Fruit fly (Drosophila melanogaster) whole organism, pupa: Measurements from ENCODE around the gene JIL-1.

Experiments
- CG10348 ChIP-seq: fragments of 200-800 bp; sonication (Bioruptor generic); IDR thresholded peaks from 2 replicates; pipeline ENCODE4 v1.3.6; 2022; ENCODE audit warnings: missing biosample characterization, missing genetic modification characterization
- CG12605 ChIP-seq: fragments of 200-800 bp; sonication (Bioruptor generic); IDR thresholded peaks from 2 replicates; pipeline ENCODE4 v1.3.6; 2022; ENCODE audit warnings: missing biosample characterization, missing genetic modification characterization
- CG13204 ChIP-seq: fragments of 200-800 bp; sonication (Bioruptor generic); optimal IDR thresholded peaks from 2 replicates; lab custom pipeline; 2018; ENCODE audit warnings: missing biosample characterization, mild to moderate bottlenecking, missing genetic modification characterization, moderate library complexity
- CG14655 ChIP-seq: fragments of 200-800 bp; sonication (Bioruptor generic); optimal IDR thresholded peaks from 3 replicates; lab custom pipeline; 2017; ENCODE audit warnings: mild to moderate bottlenecking, missing biosample characterization, missing genetic modification reagents, missing genetic modification characterization
- CG15710 ChIP-seq: fragments of 200-800 bp; sonication (Bioruptor generic); optimal IDR thresholded peaks from 2 replicates; lab custom pipeline; 2018; ENCODE audit warnings: missing biosample characterization, mild to moderate bottlenecking, missing genetic modification characterization, moderate library complexity
- CG17806 ChIP-seq: fragments of 200-800 bp; sonication (Bioruptor generic); optimal IDR thresholded peaks from 2 replicates; lab custom pipeline; 2018; ENCODE audit warnings: missing biosample characterization, mild to moderate bottlenecking, missing genetic modification characterization, moderate library complexity
- CG32121 ChIP-seq: fragments of 200-800 bp; sonication (Bioruptor generic); IDR thresholded peaks from 2 replicates; pipeline ENCODE4 v1.3.6; 2022; ENCODE audit warnings: missing biosample characterization, missing genetic modification characterization
- CG34367 ChIP-seq: fragments of 200-800 bp; sonication (Bioruptor generic); optimal IDR thresholded peaks from 2 replicates; lab custom pipeline; 2018; ENCODE audit warnings: missing biosample characterization, mild to moderate bottlenecking, missing genetic modification characterization
- CG4496 ChIP-seq: fragments of 200-800 bp; sonication (Bioruptor generic); IDR thresholded peaks from 3 replicates; pipeline ENCODE4 v1.3.6; 2022; ENCODE audit warnings: missing biosample characterization, missing genetic modification characterization
- CG8159 ChIP-seq: fragments of 200-800 bp; sonication (Bioruptor generic); optimal IDR thresholded peaks from 3 replicates; lab custom pipeline; 2018; ENCODE audit warnings: missing biosample characterization, mild to moderate bottlenecking, missing genetic modification characterization, moderate library complexity
- CG8301 ChIP-seq: fragments of 200-800 bp; sonication (Bioruptor generic); optimal IDR thresholded peaks from 2 replicates; lab custom pipeline; 2018; ENCODE audit warnings: missing biosample characterization, mild to moderate bottlenecking, missing genetic modification characterization
- CG9948 ChIP-seq: fragments of 200-800 bp; sonication (Bioruptor generic); optimal IDR thresholded peaks from 2 replicates; lab custom pipeline; 2018; ENCODE audit warnings: missing biosample characterization, mild to moderate bottlenecking, missing genetic modification characterization, moderate library complexity
- D1 ChIP-seq: fragments of 200-800 bp; sonication (Bioruptor generic); optimal IDR thresholded peaks from 2 replicates; lab custom pipeline; 2018; ENCODE audit warnings: missing biosample characterization, mild to moderate bottlenecking, missing genetic modification characterization, moderate library complexity
- EcR ChIP-seq: fragments of 200-800 bp; sonication (Bioruptor generic); optimal IDR thresholded peaks from 3 replicates; lab custom pipeline; 2019; ENCODE audit warnings: missing biosample characterization, missing genetic modification characterization, mild to moderate bottlenecking, moderate library complexity, missing genetic modification reagents
- Ets98B ChIP-seq: fragments of 200-800 bp; sonication (Bioruptor generic); IDR thresholded peaks from 2 replicates; pipeline ENCODE4 v1.3.6; 2022; ENCODE audit warnings: missing biosample characterization, missing genetic modification characterization
- Pif1A ChIP-seq: fragments of 200-800 bp; sonication (Bioruptor generic); optimal IDR thresholded peaks from 3 replicates; lab custom pipeline; 2016; ENCODE audit warnings: missing biosample characterization, missing genetic modification characterization
- Pif1B ChIP-seq: fragments of 200-800 bp; sonication (Bioruptor generic); optimal IDR thresholded peaks from 3 replicates; lab custom pipeline; 2016; ENCODE audit warnings: missing biosample characterization, missing genetic modification characterization
- Snoo ChIP-seq: fragments of 200-800 bp; sonication (Bioruptor generic); optimal IDR thresholded peaks from 3 replicates; lab custom pipeline; 2017; ENCODE audit warnings: missing biosample characterization, mild to moderate bottlenecking, missing genetic modification characterization, inconsistent platforms
- fd96Ca ChIP-seq: fragments of 200-800 bp; sonication (Bioruptor generic); IDR thresholded peaks from 3 replicates; pipeline ENCODE4 v1.3.6; 2022; ENCODE audit warnings: missing biosample characterization, missing genetic modification characterization
- gl ChIP-seq: fragments of 200-800 bp; sonication (Bioruptor generic); optimal IDR thresholded peaks from 2 replicates; lab custom pipeline; 2018; ENCODE audit warnings: missing biosample characterization, mild to moderate bottlenecking, missing genetic modification characterization
- rn ChIP-seq: fragments of 200-800 bp; sonication (Bioruptor generic); IDR thresholded peaks from 2 replicates; pipeline ENCODE4 v1.3.6; 2022; ENCODE audit warnings: missing biosample characterization, missing genetic modification characterization

JIL-1 gene

DNA sequence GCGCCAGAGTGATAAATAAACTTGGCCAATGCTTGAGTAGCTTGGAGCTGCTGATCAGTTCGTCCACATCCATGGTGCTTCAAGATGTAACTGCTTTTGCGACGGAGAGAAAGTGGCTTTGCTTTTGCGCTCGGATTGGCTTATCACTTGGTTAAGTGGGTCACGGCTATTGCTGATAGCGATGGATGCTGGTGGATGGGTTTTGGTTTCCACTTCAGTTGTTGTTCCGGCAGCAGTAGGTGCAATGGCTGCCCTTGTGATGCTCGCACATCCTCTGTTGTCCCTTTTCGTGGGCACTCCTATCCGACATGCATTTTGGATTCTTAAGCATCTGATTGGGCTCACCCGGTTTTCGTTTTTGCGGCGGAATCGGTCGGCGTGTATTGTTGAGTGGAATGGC is 1.3 kb upstream of the JIL-1 start:
- no peak for TF ChIP-seq CG34367
- peak; percentile 56 for TF ChIP-seq EcR (GFP tag; lab: Kevin White, UChicago)

DNA sequence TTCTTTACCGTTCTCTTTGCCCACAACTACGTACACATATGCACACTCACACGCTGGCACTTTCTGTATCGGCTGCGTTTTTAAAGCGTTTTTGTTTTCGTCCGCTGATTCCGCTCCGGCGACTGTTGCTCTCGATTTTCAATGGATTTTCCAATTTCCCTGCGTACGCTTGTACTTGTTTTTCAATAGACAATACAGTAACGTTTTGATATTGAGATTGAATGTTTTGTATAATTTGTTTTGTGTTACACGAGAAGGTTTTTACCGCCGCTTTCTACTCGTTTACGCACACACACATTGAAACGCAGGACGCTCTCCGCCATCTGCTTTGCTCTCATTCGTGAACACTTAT is 407 bp downstream of the JIL-1 start:
- TF ChIP-seq CG12605 (GFP tag; lab: Robert Waterston, UW) (no peak), CG17806 (tag; lab: Kevin White, UChicago) (no peak), EcR (GFP tag; lab: Kevin White, UChicago) (no peak), CG8301 (tag; lab: Kevin White, UChicago) (no peak), CG8159 (tag; lab: Kevin White, UChicago) (no peak), CG4496 (no peak), Ets98B (GFP tag; lab: Robert Waterston, UW) (no peak), CG32121 (GFP tag; lab: Robert Waterston, UW) (no peak), Snoo (tag; lab: Kevin White, UChicago) (no peak), CG34367 (no peak), fd96Ca (GFP tag; lab: Robert Waterston, UW) (no peak), CG10348 (GFP tag; lab: Robert Waterston, UW) (no peak), Pif1A (GFP tag; lab: Kevin White, UChicago) (no peak), CG14655 (GFP tag; lab: Kevin White, UChicago) (no peak), D1 (tag; lab: Kevin White, UChicago) (no peak), CG13204 (GFP tag; lab: Kevin White, UChicago) (no peak)

DNA sequence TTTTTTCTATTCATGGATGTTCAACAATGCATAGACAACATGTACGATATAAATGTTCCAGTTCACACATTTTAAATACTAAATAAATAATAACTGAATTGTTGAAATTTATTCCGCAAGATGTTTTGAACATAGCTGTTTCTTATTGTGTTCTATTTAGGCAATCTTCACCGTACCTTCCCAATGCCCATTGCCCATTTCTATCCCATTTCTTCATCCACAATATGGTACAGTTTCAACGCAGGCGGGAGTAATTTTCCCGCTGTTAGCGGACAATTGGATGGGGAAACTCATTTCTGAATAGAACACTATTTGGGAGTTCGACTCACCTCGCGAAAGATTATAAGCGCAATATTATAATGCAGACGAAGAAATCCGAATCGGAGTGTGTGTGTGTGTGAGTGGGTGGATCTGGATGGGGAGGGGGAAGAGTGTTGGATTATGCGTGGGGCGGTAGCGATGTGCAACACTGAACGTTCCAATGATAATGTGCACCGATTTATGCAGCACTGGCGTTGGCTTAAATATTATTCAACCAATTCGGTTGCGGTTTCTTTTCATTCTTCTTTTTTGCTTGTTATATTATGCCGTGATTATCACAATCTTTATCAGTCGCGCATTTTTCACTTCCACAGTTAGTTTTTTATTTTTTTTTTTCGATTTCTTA is 917 bp downstream of the JIL-1 start:
- TF ChIP-seq gl (tag; lab: Kevin White, UChicago) (no peak), rn (no peak), CG4496 (peak; percentile 50), Pif1B (GFP tag; lab: Kevin White, UChicago) (peak; percentile 50), Snoo (tag; lab: Kevin White, UChicago) (peak; percentile 60), fd96Ca (GFP tag; lab: Robert Waterston, UW) (peak; percentile 52; the same call in 1 of the 3 replicates), CG8159 (tag; lab: Kevin White, UChicago) (peak; percentile 25), CG9948 (tag; lab: Kevin White, UChicago) (no peak), D1 (tag; lab: Kevin White, UChicago) (no peak), CG13204 (GFP tag; lab: Kevin White, UChicago) (peak; percentile 34), CG32121 (GFP tag; lab: Robert Waterston, UW) (peak; percentile 57; the same call in 1 of the 2 replicates), CG15710 (peak; percentile 23), CG34367 (no peak), CG10348 (GFP tag; lab: Robert Waterston, UW) (no peak), Ets98B (GFP tag; lab: Robert Waterston, UW) (peak; percentile 49), CG12605 (GFP tag; lab: Robert Waterston, UW) (0 out of 2 replicates have a peak, but pooled peaks have one; percentile 21), Pif1A (GFP tag; lab: Kevin White, UChicago) (peak; percentile 36), CG14655 (GFP tag; lab: Kevin White, UChicago) (peak; percentile 33), CG17806 (tag; lab: Kevin White, UChicago) (no peak), CG8301 (tag; lab: Kevin White, UChicago) (peak; percentile 4), EcR (GFP tag; lab: Kevin White, UChicago) (no peak)

dm6 chr3L:11089805-11090440 is 3.1 kb downstream of the JIL-1 start:
- TF ChIP-seq CG15710: no peak
- TF ChIP-seq CG4496: no peak
- peak; percentile 63 for TF ChIP-seq CG32121 (GFP tag; lab: Robert Waterston, UW)
- TF ChIP-seq Pif1A (GFP tag; lab: Kevin White, UChicago): peak; percentile 63
- TF ChIP-seq CG10348 (GFP tag; lab: Robert Waterston, UW): no peak
- TF ChIP-seq CG12605 (GFP tag; lab: Robert Waterston, UW): no peak
- no peak for TF ChIP-seq CG17806 (tag; lab: Kevin White, UChicago)
- TF ChIP-seq CG14655 (GFP tag; lab: Kevin White, UChicago): peak; percentile 71
- TF ChIP-seq Pif1B (GFP tag; lab: Kevin White, UChicago): peak; percentile 72
- TF ChIP-seq CG9948 (tag; lab: Kevin White, UChicago): peak; percentile 39
- peak; percentile 31 for TF ChIP-seq CG8159 (tag; lab: Kevin White, UChicago)
- TF ChIP-seq Snoo (tag; lab: Kevin White, UChicago): peak; percentile 38
- TF ChIP-seq D1 (tag; lab: Kevin White, UChicago): no peak
- TF ChIP-seq CG34367: no peak
- no peak for TF ChIP-seq rn
- peak; percentile 49 for TF ChIP-seq Ets98B (GFP tag; lab: Robert Waterston, UW)
- peak; percentile 59 for TF ChIP-seq CG8301 (tag; lab: Kevin White, UChicago)

DNA sequence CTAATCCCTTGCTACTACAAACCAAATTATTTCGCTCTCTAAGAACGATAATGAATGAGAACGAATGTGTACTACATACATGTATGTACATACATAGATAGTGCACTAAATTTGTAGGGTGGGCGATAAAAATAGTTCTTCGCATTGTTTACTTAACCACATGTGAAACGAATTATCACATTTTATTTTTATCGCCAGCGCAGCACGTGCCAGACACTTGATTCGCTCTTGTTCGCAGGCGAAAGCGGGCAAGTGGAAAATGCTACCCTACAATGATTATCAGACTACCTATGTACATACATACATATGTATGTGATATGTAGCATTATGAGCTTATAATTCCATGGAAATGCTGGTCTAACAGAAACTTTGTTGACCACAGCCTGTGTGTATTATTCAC is 7.2 kb downstream of the JIL-1 start:
- no peak for TF ChIP-seq CG34367
- no peak for TF ChIP-seq EcR (GFP tag; lab: Kevin White, UChicago)
- TF ChIP-seq CG10348 (GFP tag; lab: Robert Waterston, UW): no peak
- TF ChIP-seq CG4496: no peak
- TF ChIP-seq CG17806 (tag; lab: Kevin White, UChicago): no peak
- no peak for TF ChIP-seq CG12605 (GFP tag; lab: Robert Waterston, UW)
- TF ChIP-seq fd96Ca (GFP tag; lab: Robert Waterston, UW): no peak
- TF ChIP-seq CG8301 (tag; lab: Kevin White, UChicago): no peak
- no peak for TF ChIP-seq gl (tag; lab: Kevin White, UChicago)
- no peak for TF ChIP-seq Pif1A (GFP tag; lab: Kevin White, UChicago)
- no peak for TF ChIP-seq Ets98B (GFP tag; lab: Robert Waterston, UW)
- TF ChIP-seq CG32121 (GFP tag; lab: Robert Waterston, UW): no peak
- TF ChIP-seq CG8159 (tag; lab: Kevin White, UChicago): no peak
- TF ChIP-seq CG15710: no peak
- no peak for TF ChIP-seq CG9948 (tag; lab: Kevin White, UChicago)
- no peak for TF ChIP-seq CG14655 (GFP tag; lab: Kevin White, UChicago)
- no peak for TF ChIP-seq CG13204 (GFP tag; lab: Kevin White, UChicago)
- TF ChIP-seq rn: no peak
- TF ChIP-seq, all 21 proteins: peak for 0
